Worm (Caenorhabditis elegans): Measurements from ENCODE around the gene F41G3.3.

ce11 chrII:6756232-6756631, at the start of gene F41G3.3:
- TF ChIP-seq ceh-16 (tag; optimal IDR thresholded peaks at IDR 0.05) (no peak), nhr-77 (tag; optimal IDR thresholded peaks at IDR 0.05) (no peak), zag-1 (tag; optimal IDR thresholded peaks at IDR 0.05) (no peak), snpc-4 (tag; optimal IDR thresholded peaks at IDR 0.05) (no peak), elt-3 (tag; optimal IDR thresholded peaks at IDR 0.05) (no peak), unc-62 (GFP tag; optimal IDR thresholded peaks at IDR 0.05) (no peak)
